Fruit fly (Drosophila melanogaster) whole organism, embryonic: Measurements from ENCODE around the gene Sem1.
A peak's percentile ranks its signal among the peaks of the same experiment; 100 is the strongest.

Source experiments
- B-H1 ChIP-seq: fragments of 200-800 bp; sonication (Bioruptor generic); IDR thresholded peaks from 3 replicates; pipeline ENCODE4 v1.3.6; 2022; ENCODE audit warnings: missing biosample characterization, missing genetic modification characterization
- Bdp1 ChIP-seq: fragments of 200-800 bp; sonication (Bioruptor generic); optimal IDR thresholded peaks from 3 replicates; lab custom pipeline; 2016; ENCODE audit warnings: missing biosample characterization, missing genetic modification characterization
- CG10462 ChIP-seq: fragments of 200-800 bp; sonication (Bioruptor generic); optimal IDR thresholded peaks from 2 replicates; lab custom pipeline; 2016; ENCODE audit warnings: missing biosample characterization, missing genetic modification characterization
- CG13123 ChIP-seq: fragments of 200-800 bp; sonication (Bioruptor generic); optimal IDR thresholded peaks from 2 replicates; lab custom pipeline; 2016; ENCODE audit warnings: missing biosample characterization, missing genetic modification characterization
- CG13424 ChIP-seq: fragments of 200-800 bp; sonication (Bioruptor generic); optimal IDR thresholded peaks from 2 replicates; lab custom pipeline; 2019; ENCODE audit warnings: missing biosample characterization, mild to moderate bottlenecking, missing genetic modification characterization, moderate library complexity
- CG17829 ChIP-seq: fragments of 200-800 bp; optimal IDR thresholded peaks from 2 replicates; lab custom pipeline; 2019; ENCODE audit warnings: missing biosample characterization, mild to moderate bottlenecking, missing genetic modification characterization, moderate library complexity
- CG18599 ChIP-seq: fragments of 200-800 bp; sonication (Bioruptor generic); optimal IDR thresholded peaks from 3 replicates; lab custom pipeline; 2017; ENCODE audit warnings: missing biosample characterization, missing genetic modification characterization, mild to moderate bottlenecking, moderate library complexity, missing genetic modification reagents
- CG2875 ChIP-seq: fragments of 200-800 bp; sonication (Bioruptor generic); optimal IDR thresholded peaks from 2 replicates; lab custom pipeline; 2017; ENCODE audit warnings: missing biosample characterization, mild to moderate bottlenecking, missing genetic modification characterization, missing genetic modification reagents
- CG3838 ChIP-seq: fragments of 200-800 bp; sonication (Bioruptor generic); optimal IDR thresholded peaks from 3 replicates; lab custom pipeline; 2016; ENCODE audit warnings: missing biosample characterization, missing genetic modification characterization
- CG42726 ChIP-seq: fragments of 200-800 bp; sonication (Bioruptor generic); IDR thresholded peaks from 2 replicates; pipeline ENCODE4 v1.3.6; 2022; ENCODE audit warnings: missing biosample characterization, missing genetic modification characterization; ENCODE audit not compliant: partially characterized antibody
- CG6175 ChIP-seq: fragments of 200-800 bp; sonication (Bioruptor generic); IDR thresholded peaks from 3 replicates; pipeline ENCODE4 v1.3.6; 2022; ENCODE audit warnings: missing biosample characterization, missing genetic modification characterization
- CG7271 ChIP-seq: fragments of 200-800 bp; sonication (Bioruptor generic); optimal IDR thresholded peaks from 2 replicates; lab custom pipeline; 2018; ENCODE audit warnings: missing biosample characterization, mild to moderate bottlenecking, missing genetic modification characterization, moderate library complexity
- CG8089 ChIP-seq: fragments of 200-800 bp; sonication (Bioruptor generic); optimal IDR thresholded peaks from 3 replicates; lab custom pipeline; 2016; ENCODE audit warnings: missing biosample characterization, missing genetic modification characterization
- CG8290 ChIP-seq, 3 experiments: fragments of 200-800 bp; sonication (Bioruptor generic); optimal IDR thresholded peaks; 2 replicates each; lab custom pipeline; 2016 to 2019; ENCODE audit warnings: missing biosample characterization in 3 of 3, missing genetic modification characterization in 3 of 3, mild to moderate bottlenecking in 2 of 3, moderate library complexity in 1 of 3
- CG8924 ChIP-seq: fragments of 200-800 bp; optimal IDR thresholded peaks from 3 replicates; lab custom pipeline; 2019; ENCODE audit warnings: missing biosample characterization, mild to moderate bottlenecking, missing genetic modification characterization, moderate library complexity
- CG9437 ChIP-seq: fragments of 200-800 bp; sonication (Bioruptor generic); optimal IDR thresholded peaks from 2 replicates; lab custom pipeline; 2018; ENCODE audit warnings: missing biosample characterization, mild to moderate bottlenecking, missing genetic modification characterization
- CG9797 ChIP-seq: fragments of 200-800 bp; sonication (Bioruptor generic); optimal IDR thresholded peaks from 3 replicates; lab custom pipeline; 2018; ENCODE audit warnings: missing biosample characterization, mild to moderate bottlenecking, missing genetic modification characterization
- Chrac-16 ChIP-seq: fragments of 200-800 bp; sonication (Bioruptor generic); optimal IDR thresholded peaks from 3 replicates; lab custom pipeline; 2016; ENCODE audit warnings: missing biosample characterization, missing genetic modification characterization
- CoRest ChIP-seq: fragments of 200-800 bp; sonication (Bioruptor generic); optimal IDR thresholded peaks from 3 replicates; lab custom pipeline; 2018; ENCODE audit warnings: missing biosample characterization, mild to moderate bottlenecking, missing genetic modification characterization, moderate library complexity
- D19A ChIP-seq: fragments of 200-800 bp; optimal IDR thresholded peaks from 3 replicates; lab custom pipeline; 2019; ENCODE audit warnings: missing biosample characterization, mild to moderate bottlenecking, missing genetic modification characterization, moderate library complexity
- Dad ChIP-seq: fragments of 200-800 bp; sonication (Bioruptor generic); optimal IDR thresholded peaks from 3 replicates; lab custom pipeline; 2016; ENCODE audit warnings: missing biosample characterization, missing genetic modification characterization
- Drgx ChIP-seq: fragments of 200-800 bp; sonication (Bioruptor generic); IDR thresholded peaks from 2 replicates; pipeline ENCODE4 v1.3.6; 2022; ENCODE audit warnings: missing biosample characterization, missing genetic modification characterization
- ERR ChIP-seq: fragments of 200-800 bp; sonication (Bioruptor generic); optimal IDR thresholded peaks from 2 replicates; lab custom pipeline; 2016; ENCODE audit warnings: missing biosample characterization, missing genetic modification characterization
- Hr39 ChIP-seq: fragments of >200 bp; optimal IDR thresholded peaks from 2 replicates; lab custom pipeline; 2017
- NFAT ChIP-seq: fragments of 200-800 bp; sonication (Bioruptor generic); IDR thresholded peaks from 2 replicates; pipeline ENCODE4 v1.3.6; 2022; ENCODE audit warnings: missing biosample characterization, missing genetic modification characterization
- Stat92E ChIP-seq, 3 experiments: fragments of >200 bp in 2 of 3; fragments of 200-800 bp in 1 of 3; sonication (Bioruptor generic) in 1 of 3; optimal IDR thresholded peaks; 2 replicates each; lab custom pipeline; 2017 to 2019; ENCODE audit warnings: missing biosample characterization in 3 of 3, missing genetic modification characterization in 3 of 3, mild to moderate bottlenecking in 1 of 3, moderate library complexity in 1 of 3
- YL-1 ChIP-seq: fragments of 200-800 bp; sonication (Bioruptor generic); optimal IDR thresholded peaks from 3 replicates; lab custom pipeline; 2017; ENCODE audit warnings: missing biosample characterization, mild to moderate bottlenecking, missing genetic modification characterization
- bigmax ChIP-seq: fragments of 200-800 bp; sonication (Bioruptor generic); optimal IDR thresholded peaks from 2 replicates; lab custom pipeline; 2018; ENCODE audit warnings: missing biosample characterization, mild to moderate bottlenecking, missing genetic modification characterization
- caup ChIP-seq: fragments of 200-800 bp; sonication (Bioruptor generic); optimal IDR thresholded peaks from 3 replicates; lab custom pipeline; 2017; ENCODE audit warnings: missing biosample characterization, mild to moderate bottlenecking, missing genetic modification characterization, moderate library complexity; ENCODE audit not compliant: severe bottlenecking
- crol ChIP-seq: fragments of 200-800 bp; sonication (Bioruptor generic); IDR thresholded peaks from 2 replicates; pipeline ENCODE4 v1.3.6; 2022; ENCODE audit warnings: missing biosample characterization, missing genetic modification characterization
- dysf ChIP-seq: fragments of 200-800 bp; sonication (Bioruptor generic); IDR thresholded peaks from 3 replicates; pipeline ENCODE4 v1.3.6; 2022; ENCODE audit warnings: missing biosample characterization, missing genetic modification characterization
- eve ChIP-seq, 2 experiments: fragments of >200 bp; optimal IDR thresholded peaks; 2 replicates each; lab custom pipeline; 2017; ENCODE audit warnings: missing biosample characterization in 2 of 2, missing genetic modification characterization in 2 of 2
- eyg ChIP-seq: fragments of 200-800 bp; sonication (Bioruptor generic); optimal IDR thresholded peaks from 3 replicates; lab custom pipeline; 2016; ENCODE audit warnings: missing biosample characterization, missing genetic modification characterization
- gsb ChIP-seq: fragments of 200-800 bp; sonication (Bioruptor generic); IDR thresholded peaks from 2 replicates; pipeline ENCODE4 v1.3.6; 2022; ENCODE audit warnings: missing biosample characterization, missing genetic modification characterization
- hb ChIP-seq: fragments of 200-800 bp; sonication (Bioruptor generic); IDR thresholded peaks from 3 replicates; pipeline ENCODE4 v1.3.6; 2022; ENCODE audit warnings: missing biosample characterization, missing genetic modification characterization; ENCODE audit not compliant: partially characterized antibody
- hbn ChIP-seq: fragments of 200-800 bp; sonication (Bioruptor generic); IDR thresholded peaks from 2 replicates; pipeline ENCODE4 v1.3.6; 2022; ENCODE audit warnings: missing biosample characterization, missing genetic modification characterization; ENCODE audit not compliant: partially characterized antibody
- her ChIP-seq: fragments of 200-800 bp; sonication (Bioruptor generic); optimal IDR thresholded peaks from 2 replicates; lab custom pipeline; 2016; ENCODE audit warnings: missing biosample characterization, missing genetic modification characterization
- kah ChIP-seq: fragments of 200-800 bp; sonication (Bioruptor generic); optimal IDR thresholded peaks from 2 replicates; lab custom pipeline; 2018; ENCODE audit warnings: missing biosample characterization, mild to moderate bottlenecking, missing genetic modification characterization
- klu ChIP-seq: fragments of 200-800 bp; sonication (Bioruptor generic); IDR thresholded peaks from 2 replicates; pipeline ENCODE4 v1.3.6; 2022; ENCODE audit warnings: missing biosample characterization, missing genetic modification characterization
- mirr ChIP-seq: fragments of 200-800 bp; sonication (Bioruptor generic); optimal IDR thresholded peaks from 3 replicates; lab custom pipeline; 2018; ENCODE audit warnings: missing biosample characterization, mild to moderate bottlenecking, missing genetic modification characterization
- odd ChIP-seq: fragments of 200-800 bp; sonication (Bioruptor generic); optimal IDR thresholded peaks from 2 replicates; lab custom pipeline; 2017; ENCODE audit warnings: missing biosample characterization, mild to moderate bottlenecking, missing genetic modification characterization
- sim ChIP-seq: fragments of 200-800 bp; sonication (Bioruptor generic); IDR thresholded peaks from 2 replicates; pipeline ENCODE4 v1.3.6; 2022; ENCODE audit warnings: missing biosample characterization, missing genetic modification characterization
- sna ChIP-seq: fragments of 200-800 bp; sonication (Bioruptor generic); IDR thresholded peaks from 2 replicates; pipeline ENCODE4 v1.3.6; 2022; ENCODE audit warnings: missing biosample characterization, missing genetic modification characterization; ENCODE audit not compliant: partially characterized antibody
- sr ChIP-seq: fragments of 200-800 bp; sonication (Bioruptor generic); IDR thresholded peaks from 3 replicates; pipeline ENCODE4 v1.3.6; 2022; ENCODE audit warnings: missing biosample characterization, missing genetic modification characterization
- tgo ChIP-seq: fragments of 200-800 bp; sonication (Bioruptor generic); IDR thresholded peaks from 3 replicates; pipeline ENCODE4 v1.3.6; 2022; ENCODE audit warnings: missing biosample characterization, missing genetic modification characterization
- wek ChIP-seq: fragments of 200-800 bp; sonication (Bioruptor generic); optimal IDR thresholded peaks from 3 replicates; lab custom pipeline; 2018; ENCODE audit warnings: missing biosample characterization, mild to moderate bottlenecking, missing genetic modification characterization, moderate library complexity
- wor ChIP-seq: fragments of 200-800 bp; sonication (Bioruptor generic); IDR thresholded peaks from 2 replicates; pipeline ENCODE4 v1.3.6; 2022; ENCODE audit warnings: missing biosample characterization, missing genetic modification characterization
- yki ChIP-seq: fragments of >200 bp; optimal IDR thresholded peaks from 3 replicates; lab custom pipeline; 2018
- z ChIP-seq: fragments of 200-800 bp; sonication (Bioruptor generic); IDR thresholded peaks from 3 replicates; pipeline ENCODE4 v1.3.6; 2022; ENCODE audit warnings: missing biosample characterization, missing genetic modification characterization

Sem1 gene

DNA sequence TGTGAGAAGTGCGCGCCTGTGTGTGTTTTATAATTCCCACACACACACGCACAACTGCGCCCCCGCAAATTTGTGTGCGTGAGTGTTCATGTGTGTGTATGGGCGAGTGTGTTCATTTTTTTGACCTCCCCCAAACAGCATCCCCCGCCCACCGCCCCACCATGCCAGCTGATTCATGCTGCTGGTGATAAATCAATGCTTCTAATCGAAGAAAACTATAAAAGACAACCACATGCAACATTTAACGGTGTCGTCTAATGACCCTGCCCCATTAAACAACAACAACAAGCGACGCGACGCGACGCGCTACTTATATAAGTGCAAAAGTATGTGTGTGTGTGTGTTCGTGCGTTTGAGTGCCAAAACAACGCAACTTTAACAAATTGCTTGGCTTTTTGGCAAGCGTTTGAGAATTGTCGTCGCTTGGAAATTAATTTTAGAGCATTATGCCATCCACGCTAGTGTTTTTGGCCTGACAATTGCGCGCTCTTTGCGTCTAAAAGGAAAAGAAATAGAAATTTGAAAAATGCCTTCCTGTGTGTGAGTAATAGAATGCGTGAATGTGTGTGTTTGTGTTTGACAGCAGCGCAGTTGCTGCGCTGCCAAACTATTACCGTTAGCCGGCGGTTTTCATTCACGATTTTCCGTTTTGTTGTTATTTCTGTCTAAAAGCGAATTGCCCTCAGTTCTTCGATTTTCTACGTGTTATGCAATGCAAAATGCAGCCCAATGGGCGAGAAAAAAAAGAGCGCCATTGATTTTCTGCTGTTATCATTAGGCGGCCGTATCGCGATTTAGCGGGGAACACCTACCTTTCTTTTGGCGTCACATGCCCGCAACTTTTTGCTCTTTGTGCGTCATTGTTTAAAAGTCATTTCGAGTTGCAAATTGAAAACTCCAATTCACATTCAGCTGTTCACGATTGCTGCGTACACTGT lies 25.1 kb upstream of the Sem1 start (continued):
- TF ChIP-seq CG13424 (tag; lab: Kevin White, UChicago) = no peak
- no peak for TF ChIP-seq caup (GFP tag; lab: Kevin White, UChicago)
- TF ChIP-seq CG42726 (GFP tag; lab: Robert Waterston, UW) = 0 out of 2 replicates have a peak, but pooled peaks have one; percentile 7
- TF ChIP-seq eyg = no peak
- TF ChIP-seq D19A (tag; lab: Kevin White, UChicago) = no peak
- no peak for TF ChIP-seq wor (GFP tag; lab: Robert Waterston, UW)
- no peak for TF ChIP-seq yki (lab: Kevin White, UChicago)
- peak; percentile 81 for TF ChIP-seq crol (GFP tag; lab: Robert Waterston, UW)
- no peak for TF ChIP-seq gsb (GFP tag; lab: Robert Waterston, UW)
- TF ChIP-seq sim (GFP tag; lab: Robert Waterston, UW) = no peak
- TF ChIP-seq CG6175 = peak; percentile 84; the same call in 2 of the 3 replicates
- no peak for TF ChIP-seq odd (GFP tag; lab: Kevin White, UChicago)
- TF ChIP-seq Stat92E (GFP tag; optimal IDR thresholded peaks at IDR 0.05; lab: Kevin White, UChicago) = no peak
- no peak for TF ChIP-seq hbn (GFP tag; lab: Robert Waterston, UW)
- TF ChIP-seq Bdp1 (GFP tag; lab: Kevin White, UChicago) = no peak
- no peak for TF ChIP-seq Hr39 (lab: Kevin White, UChicago)
- TF ChIP-seq YL-1 (GFP tag; lab: Kevin White, UChicago) = no peak
- TF ChIP-seq CG10462 (GFP tag; lab: Kevin White, UChicago) = no peak
- TF ChIP-seq tgo = no peak
- TF ChIP-seq klu = peak; percentile 75
- TF ChIP-seq CG7271 (tag; lab: Kevin White, UChicago) = no peak
- TF ChIP-seq CG2875 (GFP tag; lab: Kevin White, UChicago) = no peak
- TF ChIP-seq NFAT (GFP tag; lab: Robert Waterston, UW) = no peak
- TF ChIP-seq Dad (GFP tag; lab: Kevin White, UChicago) = no peak
- peak; percentile 29 for TF ChIP-seq kah (GFP tag; lab: Kevin White, UChicago)
- no peak for TF ChIP-seq z
- TF ChIP-seq dysf (GFP tag; lab: Robert Waterston, UW) = no peak

dm6 chr2L:7039342-7039684 lies 24.5 kb upstream of the Sem1 start:
- TF ChIP-seq CG3838 (GFP tag; lab: Kevin White, UChicago) (no peak), CG13123 (GFP tag; lab: Kevin White, UChicago) (no peak), her (GFP tag; lab: Kevin White, UChicago) (peak; percentile 27), CG9437 (GFP tag; lab: Kevin White, UChicago) (peak; percentile 41), bigmax (GFP tag; lab: Kevin White, UChicago) (no peak), Chrac-16 (peak; percentile 51), sr (GFP tag; lab: Robert Waterston, UW) (no peak), mirr (GFP tag; lab: Kevin White, UChicago) (no peak), wor (GFP tag; lab: Robert Waterston, UW) (peak; percentile 27; the same call in 1 of the 2 replicates), sna (GFP tag; lab: Robert Waterston, UW) (no peak), ERR (GFP tag; lab: Kevin White, UChicago) (no peak), CG8089 (GFP tag; lab: Kevin White, UChicago) (peak; percentile 53), CG17829 (peak; percentile 39), CG18599 (peak; percentile 52), wek (peak; percentile 43), CG8290 (GFP tag; optimal IDR thresholded peaks at IDR 0.05; lab: Kevin White, UChicago) (no peak), CG8290 (tag; optimal IDR thresholded peaks at IDR 0.05; lab: Kevin White, UChicago) (no peak), eve (GFP tag; optimal IDR thresholded peaks at IDR 0.05; lab: Kevin White, UChicago) (peak in 1 of 2 experiments; percentile 70), CG9797 (no peak), CoRest (peak; percentile 49), B-H1 (GFP tag; lab: Robert Waterston, UW) (peak; percentile 48; the same call in 1 of the 3 replicates), hb (no peak), Drgx (GFP tag; lab: Robert Waterston, UW) (peak; percentile 54), CG8924 (tag; lab: Kevin White, UChicago) (peak; percentile 44)
